Worm (Caenorhabditis elegans) whole organism, mixed stage, embryonic: Measurements from ENCODE around the gene C27H5.12.

ENCODE experiments used
- M03D4.4 ChIP-seq: sonication (generic microtip); optimal IDR thresholded peaks from 2 replicates; lab custom pipeline; 2017; ENCODE audit warnings: mild to moderate bottlenecking, missing genetic modification characterization, missing compliant biosample characterization
- bed-3 ChIP-seq: fragments of 200-800 bp; sonication (Bioruptor generic); optimal IDR thresholded peaks from 3 replicates; lab custom pipeline; 2018; ENCODE audit warnings: mild to moderate bottlenecking, missing genetic modification characterization, moderate library complexity, missing compliant biosample characterization
- elt-1 ChIP-seq: sonication (generic microtip); optimal IDR thresholded peaks from 2 replicates; lab custom pipeline; 2017; ENCODE audit warnings: missing genetic modification characterization, mild to moderate bottlenecking, missing compliant biosample characterization, antibody characterized with exemption, moderate library complexity, borderline replicate concordance; ENCODE audit not compliant: insufficient read depth
- ham-2 ChIP-seq: fragments of 200-800 bp; sonication (Bioruptor generic); optimal IDR thresholded peaks from 2 replicates; lab custom pipeline; 2018; ENCODE audit warnings: mild to moderate bottlenecking, missing genetic modification characterization, missing compliant biosample characterization
- lin-13 ChIP-seq: fragments of 150-350 bp; optimal IDR thresholded peaks from 2 replicates; lab custom pipeline; 2014; ENCODE audit warnings: missing biosample characterization, missing genetic modification characterization
- mab-5 ChIP-seq: fragments of 150-350 bp; optimal IDR thresholded peaks from 2 replicates; lab custom pipeline; 2014; ENCODE audit warnings: missing biosample characterization, missing genetic modification characterization
- nhr-76 ChIP-seq: sonication (generic microtip); optimal IDR thresholded peaks from 2 replicates; lab custom pipeline; 2017; ENCODE audit warnings: missing biosample characterization, missing genetic modification characterization
- pha-4 ChIP-seq: fragments of 150-350 bp; optimal IDR thresholded peaks from 2 replicates; lab custom pipeline; 2018; ENCODE audit warnings: missing biosample characterization, missing genetic modification reagents, missing genetic modification characterization
- snpc-4 ChIP-seq: fragments of 150-350 bp; optimal IDR thresholded peaks from 2 replicates; lab custom pipeline; 2014; ENCODE audit warnings: missing biosample characterization, missing genetic modification characterization

ce11 chrII:7112780-7113179 is 48.6 kb downstream of the C27H5.12 start, which contains the start of gene F10E7.6:
- no peak for TF ChIP-seq pha-4 (tag; lab: Kevin White, UChicago)
- TF ChIP-seq elt-1 (tag; lab: Kevin White, UChicago): no peak
- no peak for TF ChIP-seq bed-3 (GFP tag; lab: Kevin White, UChicago)
- no peak for TF ChIP-seq M03D4.4
- no peak for TF ChIP-seq nhr-76 (tag; lab: Kevin White, UChicago)
- no peak for TF ChIP-seq ham-2 (GFP tag; lab: Kevin White, UChicago)
- TF ChIP-seq mab-5 (tag; lab: Kevin White, UChicago): no peak
- no peak for TF ChIP-seq snpc-4 (tag; lab: Kevin White, UChicago)
- no peak for TF ChIP-seq lin-13
